Worm (Caenorhabditis elegans): Measurements from ENCODE around the gene Y54E2A.4.
A peak's percentile ranks its signal among the peaks of the same experiment; 100 is the strongest.

The Y54E2A.4 gene

ce11 chrII:14768804-14769203 is 14.4 kb downstream of the Y54E2A.4 start:
- TF ChIP-seq ztf-11 (tag; optimal IDR thresholded peaks at IDR 0.05), result no peak
- no peak for TF ChIP-seq tbx-2 (tag; optimal IDR thresholded peaks at IDR 0.05)
- no peak for TF ChIP-seq ama-1 (optimal IDR thresholded peaks at IDR 0.05)
- TF ChIP-seq nfya-1 (tag; optimal IDR thresholded peaks at IDR 0.05; ENCODE audit: insufficient read depth), result no peak
- peak; percentile 78 for TF ChIP-seq ceh-28 (tag; optimal IDR thresholded peaks at IDR 0.05)

- TF ChIP-seq nhr-11 (tag; optimal IDR thresholded peaks at IDR 0.05) (no peak), nhr-43 (tag; optimal IDR thresholded peaks at IDR 0.05; ENCODE audit: poor library complexity, severe bottlenecking) (no peak)
Observed at ce11 chrII:14771096-14771495, 16.7 kb downstream of the Y54E2A.4 start.

ce11 chrII:14772113-14772512 is 17.7 kb downstream of the Y54E2A.4 start:
- TF ChIP-seq lsy-12 (tag; optimal IDR thresholded peaks at IDR 0.05) (no peak), daf-12 (tag; optimal IDR thresholded peaks at IDR 0.05) (no peak), ceh-28 (tag; optimal IDR thresholded peaks at IDR 0.05) (no peak), nhr-28 (tag; optimal IDR thresholded peaks at IDR 0.05) (no peak), pqm-1 (tag; optimal IDR thresholded peaks at IDR 0.05) (no peak), pha-4 (tag; optimal IDR thresholded peaks at IDR 0.05) (no peak), snpc-4 (tag; optimal IDR thresholded peaks at IDR 0.05) (no peak), ceh-9 (tag; optimal IDR thresholded peaks at IDR 0.05) (no peak)

- TF ChIP-seq ZK546.5 (tag; optimal IDR thresholded peaks at IDR 0.05) (no peak), lin-15B (tag; optimal IDR thresholded peaks at IDR 0.05) (no peak), elt-3 (tag; optimal IDR thresholded peaks at IDR 0.05) (no peak), unc-62 (GFP tag; optimal IDR thresholded peaks at IDR 0.05) (no peak), nhr-28 (tag; optimal IDR thresholded peaks at IDR 0.05) (no peak), nfya-1 (tag; optimal IDR thresholded peaks at IDR 0.05; ENCODE audit: insufficient read depth) (no peak), hmg-11 (tag; optimal IDR thresholded peaks at IDR 0.05) (no peak), lin-39 (tag; optimal IDR thresholded peaks at IDR 0.05) (no peak)
Observed at ce11 chrII:14772956-14773788, 18.8 kb downstream of the Y54E2A.4 start, which contains the start of gene Y54E2A.7. Gene Y54E2A.7, minus strand, starts transcription at chrII:14773006.

ce11 chrII:14778092-14778491 is 23.7 kb downstream of the Y54E2A.4 start, which contains the start of gene Y54E2A.8:
Gene Y54E2A.8, plus strand, starts transcription at chrII:14778345.
- no peak for TF ChIP-seq elt-1 (tag; optimal IDR thresholded peaks at IDR 0.05)
- TF ChIP-seq pqm-1 (tag; optimal IDR thresholded peaks at IDR 0.05), result no peak
- TF ChIP-seq tbx-2 (tag; optimal IDR thresholded peaks at IDR 0.05), result no peak
- no peak for TF ChIP-seq ztf-4 (tag; optimal IDR thresholded peaks at IDR 0.05)
- no peak for TF ChIP-seq jun-1 (tag; optimal IDR thresholded peaks at IDR 0.05)
- no peak for TF ChIP-seq ceh-9 (tag; optimal IDR thresholded peaks at IDR 0.05)
- no peak for TF ChIP-seq nfya-1 (tag; optimal IDR thresholded peaks at IDR 0.05; ENCODE audit: insufficient read depth)
- TF ChIP-seq elt-3 (tag; optimal IDR thresholded peaks at IDR 0.05), result no peak
- no peak for TF ChIP-seq ZK546.5 (tag; optimal IDR thresholded peaks at IDR 0.05)
- TF ChIP-seq nhr-76 (tag; optimal IDR thresholded peaks at IDR 0.05), result no peak
- no peak for TF ChIP-seq lin-39 (tag; optimal IDR thresholded peaks at IDR 0.05)
- TF ChIP-seq elt-2 (tag; optimal IDR thresholded peaks at IDR 0.05), result no peak
- no peak for TF ChIP-seq snpc-4 (tag; optimal IDR thresholded peaks at IDR 0.05)
- TF ChIP-seq nhr-67 (tag; optimal IDR thresholded peaks at IDR 0.05), result no peak

- TF ChIP-seq lin-39 (tag; optimal IDR thresholded peaks at IDR 0.05), result no peak
- TF ChIP-seq nhr-43 (tag; optimal IDR thresholded peaks at IDR 0.05; ENCODE audit: poor library complexity, severe bottlenecking), result no peak
- TF ChIP-seq fkh-10 (GFP tag; optimal IDR thresholded peaks at IDR 0.05), result no peak
- no peak for TF ChIP-seq hmg-11 (tag; optimal IDR thresholded peaks at IDR 0.05)
- TF ChIP-seq ama-1 (optimal IDR thresholded peaks at IDR 0.05), result no peak
- TF ChIP-seq elt-3 (tag; optimal IDR thresholded peaks at IDR 0.05), result no peak
- no peak for TF ChIP-seq daf-12 (tag; optimal IDR thresholded peaks at IDR 0.05)
- no peak for TF ChIP-seq ztf-11 (tag; optimal IDR thresholded peaks at IDR 0.05)
- no peak for TF ChIP-seq mml-1 (tag; optimal IDR thresholded peaks at IDR 0.05)
- no peak for TF ChIP-seq nhr-237 (tag; optimal IDR thresholded peaks at IDR 0.05)
- TF ChIP-seq egl-27 (tag; optimal IDR thresholded peaks at IDR 0.05), result no peak
- no peak for TF ChIP-seq egl-5 (tag; optimal IDR thresholded peaks at IDR 0.05)
- no peak for TF ChIP-seq nhr-11 (tag; optimal IDR thresholded peaks at IDR 0.05)
- TF ChIP-seq eor-1 (tag; optimal IDR thresholded peaks at IDR 0.05), result no peak
- TF ChIP-seq ceh-28 (tag; optimal IDR thresholded peaks at IDR 0.05), result no peak
- no peak for TF ChIP-seq ceh-9 (tag; optimal IDR thresholded peaks at IDR 0.05)
- no peak for TF ChIP-seq lin-15B (tag; optimal IDR thresholded peaks at IDR 0.05)
- no peak for TF ChIP-seq skn-1 (tag; optimal IDR thresholded peaks at IDR 0.05)
- TF ChIP-seq tbx-2 (tag; optimal IDR thresholded peaks at IDR 0.05), result no peak
- TF ChIP-seq aly-2 (tag; optimal IDR thresholded peaks at IDR 0.05), result no peak
Observed at ce11 chrII:14779851-14780250, 25.4 kb downstream of the Y54E2A.4 start.

Data from whole organism, L3 larva.